Worm (Caenorhabditis elegans) whole organism, L1 larva: ENCODE measurements around the gene nhr-209.

Experiments
- fkh-10 ChIP-seq: sonication (generic microtip); optimal IDR thresholded peaks from 2 replicates; lab custom pipeline; 2017; ENCODE audit warnings: missing biosample characterization, missing genetic modification reagents, missing genetic modification characterization
- pqm-1 ChIP-seq: sonication (generic microtip); optimal IDR thresholded peaks from 3 replicates; lab custom pipeline; 2017; ENCODE audit warnings: missing biosample characterization, missing genetic modification characterization

- TF ChIP-seq pqm-1 (tag; lab: Kevin White, UChicago) (no peak), fkh-10 (no peak)
Measured at ce11 chrV:12068437-12068836, 29.5 kb upstream of the nhr-209 start, which contains the start of gene kmo-2.
